Fruit fly (Drosophila melanogaster): Measurements from ENCODE around the gene Atg101.

Atg101 gene

DNA sequence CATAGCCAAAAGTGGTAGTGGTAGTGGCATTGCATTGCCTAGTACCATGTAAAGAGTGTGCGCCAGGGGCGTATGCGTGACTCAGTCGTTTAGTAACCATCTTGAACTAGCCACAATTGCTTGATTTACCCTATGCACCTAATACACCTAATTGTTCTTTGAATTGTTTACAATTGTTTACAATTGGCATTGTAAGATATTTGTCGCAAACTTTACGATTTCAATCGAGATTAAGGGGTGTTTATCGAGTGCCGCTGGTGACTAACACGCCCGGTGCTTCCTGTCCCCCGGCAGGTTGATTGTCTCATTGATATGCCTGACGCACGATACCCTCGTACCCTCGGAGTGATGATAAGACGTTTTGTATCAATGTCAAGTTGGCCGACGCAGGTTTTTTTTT lies 45.6 kb downstream of the Atg101 start:
- TF ChIP-seq CG1647 (GFP tag; optimal IDR thresholded peaks at IDR 0.05) (no peak), Adf1 (GFP tag; IDR thresholded peaks at IDR 0.05) (no peak), CG33557 (GFP tag; optimal IDR thresholded peaks at IDR 0.05) (no peak), Ets65A (GFP tag) (peak; percentile 71), CG13775 (GFP tag; optimal IDR thresholded peaks at IDR 0.05) (no peak), H2.0 (GFP tag; IDR thresholded peaks at IDR 0.05) (no peak; the same call in 1 of the 2 replicates), CG13287 (GFP tag; IDR thresholded peaks at IDR 0.05; ENCODE audit: partially characterized antibody) (no peak), CG3281 (GFP tag; optimal IDR thresholded peaks at IDR 0.05) (no peak), wor (GFP tag; IDR thresholded peaks at IDR 0.05) (0 out of 2 replicates have a peak, but pooled peaks have one; percentile 30), nerfin-1 (tag; optimal IDR thresholded peaks at IDR 0.05) (peak; percentile 18), sima (GFP tag; optimal IDR thresholded peaks at IDR 0.05) (no peak), zfh2 (GFP tag; optimal IDR thresholded peaks at IDR 0.05) (peak; percentile 1), nerfin-2 (GFP tag; IDR thresholded peaks at IDR 0.05; ENCODE audit: partially characterized antibody) (no peak), org-1 (GFP tag; optimal IDR thresholded peaks at IDR 0.05) (peak; percentile 2), inv (GFP tag; IDR thresholded peaks at IDR 0.05; ENCODE audit: partially characterized antibody) (no peak), unc-4 (GFP tag; IDR thresholded peaks at IDR 0.05; ENCODE audit: partially characterized antibody) (no peak), CG10462 (GFP tag; optimal IDR thresholded peaks at IDR 0.05) (no peak), abd-A (tag; optimal IDR thresholded peaks at IDR 0.05) (no peak), lov (optimal IDR thresholded peaks at IDR 0.05) (no peak), lov (GFP tag; IDR thresholded peaks at IDR 0.05) (no peak), CG18262 (tag; optimal IDR thresholded peaks at IDR 0.05) (peak; percentile 49), CG16815 (GFP tag; optimal IDR thresholded peaks at IDR 0.05) (peak; percentile 19), tin (GFP tag; optimal IDR thresholded peaks at IDR 0.05) (no peak), CG4424 (GFP tag; optimal IDR thresholded peaks at IDR 0.05) (no peak), CG12071 (GFP tag; optimal IDR thresholded peaks at IDR 0.05) (no peak), CG10565 (GFP tag; optimal IDR thresholded peaks at IDR 0.05) (no peak), CG2129 (GFP tag; IDR thresholded peaks at IDR 0.05; ENCODE audit: partially characterized antibody) (no peak), ATbp (GFP tag; optimal IDR thresholded peaks at IDR 0.05) (peak; percentile 20), CG9932 (GFP tag; IDR thresholded peaks at IDR 0.05) (no peak), CG6791 (GFP tag; IDR thresholded peaks at IDR 0.05; ENCODE audit: partially characterized antibody) (no peak), CG2202 (tag; optimal IDR thresholded peaks at IDR 0.05) (no peak), CG14050 (GFP tag; IDR thresholded peaks at IDR 0.05) (peak; percentile 62; the same call in 2 of the 3 replicates), Dp (GFP tag; optimal IDR thresholded peaks at IDR 0.05) (no peak), pita (GFP tag; optimal IDR thresholded peaks at IDR 0.05) (no peak), esg (GFP tag; conservative IDR thresholded peaks at IDR 0.05) (peak; percentile 59), dpn (GFP tag; optimal IDR thresholded peaks at IDR 0.05) (peak; percentile 41 to 42), Atf-2 (GFP tag; optimal IDR thresholded peaks at IDR 0.05) (peak; percentile 35), phol (tag; optimal IDR thresholded peaks at IDR 0.05) (no peak), CG17802 (tag; optimal IDR thresholded peaks at IDR 0.05) (no peak), CG17612 (GFP tag; IDR thresholded peaks at IDR 0.05) (no peak), Hr78 (GFP tag; optimal IDR thresholded peaks at IDR 0.05) (peak in 1 of 2 experiments; percentile 31), gcm2 (GFP tag; optimal IDR thresholded peaks at IDR 0.05) (no peak), p53 (GFP tag; optimal IDR thresholded peaks at IDR 0.05) (no peak), pum (GFP tag; optimal IDR thresholded peaks at IDR 0.05) (peak; percentile 33), prd (optimal IDR thresholded peaks at IDR 0.05) (no peak), prd (GFP tag; IDR thresholded peaks at IDR 0.05) (peak; percentile 56; the same call in 1 of the 3 replicates), CG8290 (GFP tag; optimal IDR thresholded peaks at IDR 0.05) (no peak), CG8290 (tag; optimal IDR thresholded peaks at IDR 0.05) (peak in 1 of 2 experiments; percentile 77), gsb-n (tag; optimal IDR thresholded peaks at IDR 0.05) (no peak), dm (GFP tag; optimal IDR thresholded peaks at IDR 0.05) (peak; percentile 14), kay (GFP tag; optimal IDR thresholded peaks at IDR 0.05) (peak; percentile 47), CG12744 (GFP tag; optimal IDR thresholded peaks at IDR 0.05) (no peak)
